Fruit fly (Drosophila melanogaster): ENCODE results near the gene CG42327.
A peak's percentile ranks its signal among the peaks of the same experiment; 100 is the strongest.

The CG42327 gene

dm6 chr3R:11649449-11649848, 6.5 kb upstream of the CG42327 start (continued):
- TF ChIP-seq CG33557 (GFP tag; optimal IDR thresholded peaks at IDR 0.05) (peak; percentile 58), eyg (GFP tag; optimal IDR thresholded peaks at IDR 0.05) (peak; percentile 96), Hmr (GFP tag; optimal IDR thresholded peaks at IDR 0.05) (peak; percentile 96), lmd (GFP tag; IDR thresholded peaks at IDR 0.05) (peak; percentile 98), Optix (GFP tag; IDR thresholded peaks at IDR 0.05) (peak; percentile 95), da (GFP tag; optimal IDR thresholded peaks at IDR 0.05) (peak; percentile 95), fd96Cb (tag; optimal IDR thresholded peaks at IDR 0.05) (peak; percentile 92), Adf1 (GFP tag; IDR thresholded peaks at IDR 0.05) (peak; percentile 66; the same call in 1 of the 2 replicates), Stat92E (GFP tag; optimal IDR thresholded peaks at IDR 0.05) (no peak), trh (GFP tag; optimal IDR thresholded peaks at IDR 0.05) (peak; percentile 88), CG17328 (GFP tag; IDR thresholded peaks at IDR 0.05) (peak; percentile 95), HLH4C (GFP tag; IDR thresholded peaks at IDR 0.05; ENCODE audit: partially characterized antibody) (no peak), Xrp1 (GFP tag; IDR thresholded peaks at IDR 0.05) (peak; percentile 95), ara (GFP tag; IDR thresholded peaks at IDR 0.05) (peak; percentile 93), Sox100B (GFP tag; optimal IDR thresholded peaks at IDR 0.05) (peak; percentile 91), fru (optimal IDR thresholded peaks at IDR 0.05) (no peak), salm (tag; optimal IDR thresholded peaks at IDR 0.05) (peak; percentile 86), GATAe (GFP tag; conservative IDR thresholded peaks at IDR 0.05) (peak; percentile 67; the same call in 1 of the 2 replicates), CG33213 (GFP tag; optimal IDR thresholded peaks at IDR 0.05) (peak; percentile 97), Hey (tag; optimal IDR thresholded peaks at IDR 0.05) (peak; percentile 89), CkIIα-i1 (GFP tag; IDR thresholded peaks at IDR 0.05) (peak; percentile 93), kni (GFP tag; optimal IDR thresholded peaks at IDR 0.05) (no peak), CG7556 (GFP tag; optimal IDR thresholded peaks at IDR 0.05) (peak; percentile 91), gfzf (GFP tag; optimal IDR thresholded peaks at IDR 0.05) (peak; percentile 0), Ets65A (GFP tag) (peak; percentile 99), CG9437 (GFP tag; optimal IDR thresholded peaks at IDR 0.05) (peak; percentile 85), caup (GFP tag; optimal IDR thresholded peaks at IDR 0.05; ENCODE audit: severe bottlenecking) (peak; percentile 96), trem (tag; optimal IDR thresholded peaks at IDR 0.05) (peak; percentile 20), CG4854 (GFP tag; optimal IDR thresholded peaks at IDR 0.05) (peak; percentile 95), gro (GFP tag; optimal IDR thresholded peaks at IDR 0.05) (peak; percentile 99), CG7963 (GFP tag; IDR thresholded peaks at IDR 0.05; ENCODE audit: partially characterized antibody) (no peak), NfI (GFP tag; optimal IDR thresholded peaks at IDR 0.05) (peak; percentile 98), dimm (GFP tag; IDR thresholded peaks at IDR 0.05) (peak; percentile 93), so (GFP tag; IDR thresholded peaks at IDR 0.05) (peak; percentile 97), CG10565 (GFP tag; optimal IDR thresholded peaks at IDR 0.05) (peak; percentile 83), jing (GFP tag; optimal IDR thresholded peaks at IDR 0.05) (peak; percentile 88), MTF-1 (GFP tag; optimal IDR thresholded peaks at IDR 0.05; ENCODE audit: borderline replicate concordance) (peak; percentile 89), Gsc (GFP tag; IDR thresholded peaks at IDR 0.05) (peak; percentile 83), E2f1 (GFP tag; IDR thresholded peaks at IDR 0.05) (peak; percentile 97), CG13287 (GFP tag; IDR thresholded peaks at IDR 0.05; ENCODE audit: partially characterized antibody) (no peak), CG12391 (tag; optimal IDR thresholded peaks at IDR 0.05) (peak; percentile 94), CG10321 (GFP tag; IDR thresholded peaks at IDR 0.05) (peak; percentile 82), CG3847 (GFP tag; IDR thresholded peaks at IDR 0.05) (peak; percentile 98), hbn (GFP tag; IDR thresholded peaks at IDR 0.05; ENCODE audit: partially characterized antibody) (no peak), row (GFP tag; IDR thresholded peaks at IDR 0.05) (peak; percentile 97), CG6272 (GFP tag; IDR thresholded peaks at IDR 0.05) (peak; percentile 93), ttk (GFP tag; IDR thresholded peaks at IDR 0.05) (peak; percentile 96), CG4617 (GFP tag; optimal IDR thresholded peaks at IDR 0.05; ENCODE audit: borderline replicate concordance) (peak; percentile 83), peb (GFP tag; IDR thresholded peaks at IDR 0.05) (peak; percentile 91), dmrt11E (tag; optimal IDR thresholded peaks at IDR 0.05) (peak; percentile 69), Bgb (GFP tag; IDR thresholded peaks at IDR 0.05; ENCODE audit: partially characterized antibody) (no peak)
